Fruit fly (Drosophila melanogaster) whole organism, pupa: ENCODE data around the gene CG31960.

Experiments
- CG15710 ChIP-seq: fragments of 200-800 bp; sonication (Bioruptor generic); optimal IDR thresholded peaks from 2 replicates; lab custom pipeline; 2018; ENCODE audit warnings: missing biosample characterization, mild to moderate bottlenecking, missing genetic modification characterization, moderate library complexity
- CG4496 ChIP-seq: fragments of 200-800 bp; sonication (Bioruptor generic); IDR thresholded peaks from 3 replicates; pipeline ENCODE4 v1.3.6; 2022; ENCODE audit warnings: missing biosample characterization, missing genetic modification characterization
- D1 ChIP-seq: fragments of 200-800 bp; sonication (Bioruptor generic); optimal IDR thresholded peaks from 2 replicates; lab custom pipeline; 2018; ENCODE audit warnings: missing biosample characterization, mild to moderate bottlenecking, missing genetic modification characterization, moderate library complexity
- EcR ChIP-seq: fragments of 200-800 bp; sonication (Bioruptor generic); optimal IDR thresholded peaks from 3 replicates; lab custom pipeline; 2019; ENCODE audit warnings: missing biosample characterization, missing genetic modification characterization, mild to moderate bottlenecking, moderate library complexity, missing genetic modification reagents
- Pif1B ChIP-seq: fragments of 200-800 bp; sonication (Bioruptor generic); optimal IDR thresholded peaks from 3 replicates; lab custom pipeline; 2016; ENCODE audit warnings: missing biosample characterization, missing genetic modification characterization

dm6 chr2L:3780587-3780986 lies 4.2 kb upstream of the CG31960 start:
- TF ChIP-seq CG4496 (no peak), Pif1B (GFP tag; lab: Kevin White, UChicago) (no peak), D1 (tag; lab: Kevin White, UChicago) (no peak), EcR (GFP tag; lab: Kevin White, UChicago) (no peak), CG15710 (no peak)
